Worm (Caenorhabditis elegans) whole organism, mixed stage, embryonic: Measurements from ENCODE around the gene ccep-135.

Experiments used
- M03D4.4 ChIP-seq: sonication (generic microtip); optimal IDR thresholded peaks from 2 replicates; lab custom pipeline; 2017; ENCODE audit warnings: mild to moderate bottlenecking, missing genetic modification characterization, missing compliant biosample characterization
- blmp-1 ChIP-seq: fragments of 150-350 bp; optimal IDR thresholded peaks from 2 replicates; lab custom pipeline; 2014; ENCODE audit warnings: missing biosample characterization, missing genetic modification characterization
- ceh-39 ChIP-seq: fragments of 150-350 bp; optimal IDR thresholded peaks from 2 replicates; lab custom pipeline; 2014; ENCODE audit warnings: missing biosample characterization, missing genetic modification characterization
- ceh-43 ChIP-seq: fragments of 200-800 bp; sonication (Bioruptor generic); optimal IDR thresholded peaks from 2 replicates; lab custom pipeline; 2018; ENCODE audit warnings: mild to moderate bottlenecking, missing genetic modification characterization, moderate library complexity, missing compliant biosample characterization
- ces-1 ChIP-seq: fragments of 150-350 bp; optimal IDR thresholded peaks from 2 replicates; lab custom pipeline; 2014; ENCODE audit warnings: missing biosample characterization, missing genetic modification reagents, missing genetic modification characterization
- elt-1 ChIP-seq: sonication (generic microtip); optimal IDR thresholded peaks from 2 replicates; lab custom pipeline; 2017; ENCODE audit warnings: missing genetic modification characterization, mild to moderate bottlenecking, missing compliant biosample characterization, antibody characterized with exemption, moderate library complexity, borderline replicate concordance; ENCODE audit not compliant: insufficient read depth
- elt-3 ChIP-seq: fragments of 150-350 bp; optimal IDR thresholded peaks from 2 replicates; lab custom pipeline; 2014; ENCODE audit warnings: missing biosample characterization, missing genetic modification characterization
- flh-1 ChIP-seq: fragments of 200-800 bp; sonication (Bioruptor generic); optimal IDR thresholded peaks from 2 replicates; lab custom pipeline; 2018; ENCODE audit warnings: mild to moderate bottlenecking, missing genetic modification characterization, moderate library complexity, missing compliant biosample characterization
- ham-2 ChIP-seq: fragments of 200-800 bp; sonication (Bioruptor generic); optimal IDR thresholded peaks from 2 replicates; lab custom pipeline; 2018; ENCODE audit warnings: mild to moderate bottlenecking, missing genetic modification characterization, missing compliant biosample characterization
- hlh-1 ChIP-seq: fragments of 150-350 bp; optimal IDR thresholded peaks from 2 replicates; lab custom pipeline; 2014; ENCODE audit warnings: missing biosample characterization, missing genetic modification reagents, missing genetic modification characterization
- lin-13 ChIP-seq: fragments of 150-350 bp; optimal IDR thresholded peaks from 2 replicates; lab custom pipeline; 2014; ENCODE audit warnings: missing biosample characterization, missing genetic modification characterization
- lin-32 ChIP-seq: fragments of 200-800 bp; sonication (Bioruptor generic); optimal IDR thresholded peaks from 2 replicates; lab custom pipeline; 2018; ENCODE audit warnings: mild to moderate bottlenecking, missing genetic modification characterization, missing compliant biosample characterization
- lsy-2 ChIP-seq: fragments of 150-350 bp; optimal IDR thresholded peaks from 2 replicates; lab custom pipeline; 2014; ENCODE audit warnings: missing biosample characterization, missing genetic modification characterization
- mab-5 ChIP-seq: fragments of 150-350 bp; optimal IDR thresholded peaks from 2 replicates; lab custom pipeline; 2014; ENCODE audit warnings: missing biosample characterization, missing genetic modification characterization
- mep-1 ChIP-seq: fragments of 150-350 bp; optimal IDR thresholded peaks from 2 replicates; lab custom pipeline; 2017; ENCODE audit warnings: missing biosample characterization, missing genetic modification reagents, missing genetic modification characterization, inconsistent platforms
- nhr-12 ChIP-seq: fragments of 150-350 bp; optimal IDR thresholded peaks from 2 replicates; lab custom pipeline; 2014; ENCODE audit warnings: missing biosample characterization, missing genetic modification characterization
- nhr-76 ChIP-seq: sonication (generic microtip); optimal IDR thresholded peaks from 2 replicates; lab custom pipeline; 2017; ENCODE audit warnings: missing biosample characterization, missing genetic modification characterization
- pha-4 ChIP-seq: fragments of 150-350 bp; optimal IDR thresholded peaks from 2 replicates; lab custom pipeline; 2018; ENCODE audit warnings: missing biosample characterization, missing genetic modification reagents, missing genetic modification characterization
- sem-2 ChIP-seq: fragments of 200-800 bp; sonication (Bioruptor generic); optimal IDR thresholded peaks from 2 replicates; lab custom pipeline; 2018; ENCODE audit warnings: mild to moderate bottlenecking, missing genetic modification characterization, missing compliant biosample characterization
- snpc-4 ChIP-seq: fragments of 150-350 bp; optimal IDR thresholded peaks from 2 replicates; lab custom pipeline; 2014; ENCODE audit warnings: missing biosample characterization, missing genetic modification characterization
- sptf-1 ChIP-seq: sonication (generic microtip); optimal IDR thresholded peaks from 2 replicates; lab custom pipeline; 2017; ENCODE audit warnings: mild to moderate bottlenecking, missing genetic modification characterization, moderate library complexity, missing compliant biosample characterization
- tbx-8 ChIP-seq: fragments of 200-800 bp; sonication (Bioruptor generic); optimal IDR thresholded peaks from 2 replicates; lab custom pipeline; 2018; ENCODE audit warnings: mild to moderate bottlenecking, missing genetic modification characterization, moderate library complexity, missing compliant biosample characterization
- unc-120 ChIP-seq: sonication (generic microtip); optimal IDR thresholded peaks from 2 replicates; lab custom pipeline; 2017; ENCODE audit warnings: missing genetic modification characterization, missing compliant biosample characterization; ENCODE audit not compliant: poor library complexity, severe bottlenecking
- unc-39 ChIP-seq: fragments of 150-350 bp; optimal IDR thresholded peaks from 2 replicates; lab custom pipeline; 2014; ENCODE audit warnings: missing biosample characterization, missing genetic modification characterization
- unc-62 ChIP-seq: fragments of 150-350 bp; optimal IDR thresholded peaks from 2 replicates; lab custom pipeline; 2014; ENCODE audit warnings: missing biosample characterization, missing genetic modification reagents, missing genetic modification characterization
- zip-8 ChIP-seq: fragments of 150-350 bp; optimal IDR thresholded peaks from 2 replicates; lab custom pipeline; 2014; ENCODE audit warnings: missing biosample characterization, missing genetic modification characterization
- ztf-11 ChIP-seq: fragments of 150-350 bp; optimal IDR thresholded peaks from 2 replicates; lab custom pipeline; 2014; ENCODE audit warnings: missing biosample characterization, missing genetic modification characterization

ccep-135 gene

DNA sequence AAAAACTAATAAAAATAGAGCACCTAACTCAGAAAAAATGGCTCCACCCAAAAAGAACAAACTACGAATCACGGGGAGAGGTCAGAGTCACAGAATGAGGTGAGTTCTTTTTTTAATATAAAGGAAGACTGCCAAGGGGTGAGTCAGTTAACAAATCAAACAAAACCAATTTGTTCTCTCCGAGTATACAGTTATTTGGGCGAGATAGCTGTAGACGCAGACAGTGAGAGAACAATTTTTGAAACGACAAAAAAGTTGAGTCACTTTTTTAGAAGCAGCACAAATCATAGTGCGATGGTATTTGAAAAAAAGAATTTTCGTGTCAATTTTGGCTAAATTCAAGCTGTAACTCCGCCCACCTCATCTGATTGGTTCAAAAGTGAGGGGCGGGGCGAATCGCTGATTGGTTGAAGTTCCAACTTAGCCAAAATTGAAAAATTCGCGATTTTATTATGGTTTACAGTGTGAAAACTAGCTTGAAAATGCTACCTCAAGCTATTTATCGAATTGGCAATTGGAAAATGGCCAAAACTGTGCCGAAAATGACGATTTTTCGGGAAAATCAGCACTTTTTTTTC is 32.6 kb downstream of the ccep-135 start:
- TF ChIP-seq unc-62 (GFP tag; lab: Kevin White, UChicago) (no peak), ceh-43 (GFP tag; lab: Kevin White, UChicago) (no peak), tbx-8 (GFP tag; lab: Kevin White, UChicago) (no peak), elt-1 (tag; lab: Kevin White, UChicago) (no peak), unc-39 (tag; lab: Kevin White, UChicago) (no peak), M03D4.4 (tag; lab: Kevin White, UChicago) (no peak), hlh-1 (tag; lab: Kevin White, UChicago) (no peak), ham-2 (GFP tag; lab: Kevin White, UChicago) (no peak), blmp-1 (tag; lab: Kevin White, UChicago) (no peak), snpc-4 (tag; lab: Kevin White, UChicago) (no peak), unc-120 (tag; lab: Kevin White, UChicago) (no peak)

DNA sequence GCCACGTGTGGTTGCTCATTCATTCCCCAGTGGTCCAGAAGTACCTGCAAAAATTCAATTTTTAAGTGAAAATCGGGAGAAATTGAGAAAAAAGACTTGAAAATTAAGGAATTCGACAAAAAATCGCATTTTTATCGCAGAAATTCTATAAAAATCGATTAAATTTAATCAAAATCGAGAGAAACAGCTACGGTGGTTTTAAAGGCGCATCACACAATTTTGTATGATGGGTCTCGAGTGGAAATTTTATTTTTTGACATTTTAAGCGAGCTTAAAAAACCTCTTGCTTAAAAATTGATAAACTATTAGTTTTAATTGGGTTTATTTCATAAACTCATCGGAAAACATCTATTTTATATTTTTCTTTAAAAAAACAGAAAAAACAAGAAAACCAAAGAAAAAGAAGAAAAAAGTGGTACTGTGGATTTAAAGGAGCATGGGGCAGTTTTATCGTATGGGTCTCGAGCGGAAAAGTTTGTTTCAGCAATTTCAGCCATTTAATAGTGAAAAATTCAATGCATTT is 35.5 kb downstream of the ccep-135 start, which contains the start of gene nipa-1:
nipa-1 (minus strand) TSS at position 51 of the 523 bp plus-strand sequence.
- TF ChIP-seq M03D4.4 (tag; lab: Kevin White, UChicago) (no peak), flh-1 (GFP tag; lab: Kevin White, UChicago) (no peak), sptf-1 (no peak), lsy-2 (no peak), sem-2 (GFP tag; lab: Kevin White, UChicago) (no peak), mep-1 (no peak), ceh-39 (tag; lab: Kevin White, UChicago) (no peak), mab-5 (no peak), tbx-8 (GFP tag; lab: Kevin White, UChicago) (no peak), unc-120 (tag; lab: Kevin White, UChicago) (no peak), unc-39 (tag; lab: Kevin White, UChicago) (no peak), nhr-76 (no peak), blmp-1 (tag; lab: Kevin White, UChicago) (no peak), zip-8 (tag; lab: Kevin White, UChicago) (no peak)

DNA sequence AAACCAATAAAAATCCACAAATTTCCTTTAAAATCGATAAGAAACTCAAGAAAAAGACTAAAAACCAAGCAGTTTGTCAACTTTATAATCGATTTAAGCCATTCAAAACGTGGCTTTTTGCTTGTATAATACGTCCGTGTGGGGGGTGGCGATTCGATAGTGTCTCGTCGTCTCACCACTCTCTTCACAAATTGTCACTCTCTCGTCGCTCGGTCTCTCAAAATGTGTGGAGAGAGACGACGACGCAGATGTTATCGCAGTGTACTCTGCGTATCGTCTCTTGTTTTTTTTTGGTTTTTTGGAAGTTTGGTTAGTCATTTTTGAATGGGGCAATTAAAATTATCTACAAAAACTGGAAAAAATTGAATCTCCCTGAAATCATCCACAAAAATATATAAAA is 35.9 kb downstream of the ccep-135 start:
- TF ChIP-seq mep-1 (peak; percentile 33), ceh-39 (tag; lab: Kevin White, UChicago) (peak; percentile 32), snpc-4 (tag; lab: Kevin White, UChicago) (no peak)

DNA sequence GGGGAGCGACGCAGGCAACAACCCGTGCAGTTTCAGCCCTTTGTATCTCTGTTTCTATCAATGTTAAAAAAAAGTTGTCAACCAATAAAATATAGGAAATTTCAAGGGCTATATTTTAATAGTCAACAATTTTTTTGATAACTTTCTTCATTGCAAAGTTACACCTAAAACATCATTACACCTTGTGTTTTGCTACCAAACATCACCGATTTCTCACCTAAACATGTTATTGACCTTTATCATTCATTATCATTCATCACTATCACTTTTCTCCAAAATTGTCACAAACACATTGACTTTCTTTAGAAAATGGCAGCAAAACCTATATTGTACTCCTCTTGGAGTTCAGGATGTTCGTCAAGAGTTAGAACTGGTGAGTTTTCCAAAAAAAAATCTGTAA is 37.4 kb downstream of the ccep-135 start, which contains the start of gene Y53G8B.1:
Y53G8B.1 (plus strand) TSS at position 242 of the 400 bp plus-strand sequence.
- no peak for TF ChIP-seq snpc-4 (tag; lab: Kevin White, UChicago)
- no peak for TF ChIP-seq ces-1 (GFP tag; lab: Kevin White, UChicago)
- no peak for TF ChIP-seq M03D4.4 (tag; lab: Kevin White, UChicago)
- no peak for TF ChIP-seq pha-4 (tag; lab: Kevin White, UChicago)
- TF ChIP-seq lin-13 (tag; lab: Kevin White, UChicago): no peak
- no peak for TF ChIP-seq hlh-1 (tag; lab: Kevin White, UChicago)
- no peak for TF ChIP-seq lsy-2
- no peak for TF ChIP-seq ceh-39 (tag; lab: Kevin White, UChicago)
- no peak for TF ChIP-seq nhr-12
- no peak for TF ChIP-seq elt-1 (tag; lab: Kevin White, UChicago)
- no peak for TF ChIP-seq elt-3 (tag; lab: Kevin White, UChicago)

DNA sequence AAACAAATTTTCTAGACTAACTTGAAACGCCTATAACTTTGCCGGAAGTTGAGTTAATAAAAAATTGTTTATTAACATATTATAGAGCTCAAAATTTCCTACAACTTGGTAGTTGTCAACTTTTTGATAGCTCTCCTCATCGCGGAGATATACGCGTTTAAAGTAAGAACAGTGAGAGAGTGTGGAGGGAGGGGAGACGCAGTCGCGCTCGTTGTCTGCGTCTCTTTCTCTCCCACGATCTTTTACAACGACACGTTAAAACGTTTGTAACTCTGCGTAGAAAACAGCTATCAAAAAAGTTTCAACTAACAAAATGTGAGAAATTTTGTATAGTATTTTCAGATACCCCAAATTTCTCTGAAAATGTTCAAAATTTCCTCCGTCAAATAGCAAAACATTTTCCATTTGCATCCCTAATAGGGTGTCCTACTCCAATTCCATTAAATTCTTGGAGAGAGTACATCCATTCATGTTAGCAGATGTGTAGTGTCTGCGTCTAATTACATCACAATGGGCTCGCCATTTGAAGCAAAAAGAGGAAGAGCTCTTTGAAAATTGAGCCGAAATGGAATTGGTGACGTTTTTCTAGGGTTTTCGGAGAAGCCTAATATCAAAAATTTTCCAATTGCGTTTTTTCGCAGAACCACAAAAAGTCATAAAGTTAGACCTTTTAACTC is 44.8 kb downstream of the ccep-135 start:
- TF ChIP-seq ham-2 (GFP tag; lab: Kevin White, UChicago) (no peak), ces-1 (GFP tag; lab: Kevin White, UChicago) (peak; percentile 98), lin-32 (GFP tag; lab: Kevin White, UChicago) (no peak), ztf-11 (tag; lab: Kevin White, UChicago) (no peak)
- TF ChIP-seq, all 35 proteins: peak for 1
